Worm (Caenorhabditis elegans) whole organism, dauer: Measurements from ENCODE around the gene srj-40.

ENCODE experiments used
- unc-62 ChIP-seq: sonication (generic microtip); optimal IDR thresholded peaks from 2 replicates; lab custom pipeline; 2017; ENCODE audit warnings: missing biosample characterization, missing genetic modification reagents, missing genetic modification characterization

Gene srj-40

DNA sequence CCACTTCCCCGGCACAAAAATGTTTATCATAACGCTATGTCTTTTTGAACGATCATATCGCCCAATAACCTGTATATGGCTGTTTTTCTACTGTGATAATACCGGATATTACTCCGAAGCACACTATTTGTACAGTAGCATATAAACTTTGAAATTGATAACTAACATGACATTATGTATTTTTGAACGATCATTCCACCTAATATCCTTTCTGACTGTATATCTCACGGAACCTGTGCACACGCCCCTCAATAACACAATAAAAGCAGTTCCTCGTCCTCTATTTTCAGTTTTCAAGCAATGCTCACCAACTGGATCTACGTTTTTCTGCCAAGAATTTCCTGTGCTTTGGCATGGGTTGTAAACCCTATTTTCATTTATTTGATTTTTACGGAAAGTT, at the start of gene srj-40:
Gene srj-40, plus strand, starts transcription at position 301 of the 400 bp plus-strand sequence.
- TF ChIP-seq unc-62 (GFP tag; lab: Kevin White, UChicago) = no peak

ce11 chrV:4055025-4055424, 46.6 kb upstream of the srj-40 start, which contains the start of gene djr-1.2:
TSS of gene djr-1.2 (minus strand) at chrV:4055125.
- TF ChIP-seq unc-62 (GFP tag; lab: Kevin White, UChicago) = no peak

DNA sequence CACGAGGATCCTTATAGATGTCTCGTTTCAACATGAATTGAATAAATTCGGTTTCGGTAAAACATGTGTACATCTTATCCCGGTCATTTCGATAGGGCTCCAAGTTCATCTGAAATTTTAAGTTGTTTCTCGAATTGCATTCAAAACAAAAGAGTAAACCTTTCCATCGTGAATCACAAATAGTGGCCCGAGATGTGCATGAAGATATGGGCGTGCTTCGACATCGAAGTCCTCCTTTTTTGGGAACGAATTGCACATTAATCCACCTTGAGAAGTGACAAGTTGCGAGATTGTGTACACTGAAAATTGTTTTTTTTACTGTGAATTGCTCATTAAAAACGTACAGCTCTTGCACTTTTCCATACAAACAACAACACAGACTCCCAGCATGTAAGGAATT, 45.5 kb upstream of the srj-40 start:
- no peak for TF ChIP-seq unc-62 (GFP tag; lab: Kevin White, UChicago)

- no peak for TF ChIP-seq unc-62 (GFP tag; lab: Kevin White, UChicago)
Measured at ce11 chrV:4073455-4073854, 28.2 kb upstream of the srj-40 start, which contains the start of gene otpl-2. TSS of gene otpl-2 (plus strand) at chrV:4073755.

DNA sequence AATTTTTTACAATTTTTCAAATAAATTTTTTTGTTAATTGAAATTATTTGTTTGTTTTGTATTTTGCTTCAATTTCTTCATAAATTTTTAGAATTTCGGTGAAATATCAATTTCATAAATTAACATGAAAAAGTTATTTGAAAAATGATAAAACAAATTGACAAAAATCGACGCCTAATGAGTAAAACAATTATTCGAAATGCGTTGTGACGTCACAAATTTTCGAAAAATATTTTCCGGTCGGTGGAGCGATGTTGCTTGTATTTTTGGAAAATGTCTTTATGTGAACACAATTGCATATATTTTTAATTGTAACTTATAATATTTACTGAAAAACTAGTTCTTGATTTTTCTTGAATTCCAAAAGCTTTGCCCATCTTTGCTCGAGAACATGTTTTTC, 21.1 kb upstream of the srj-40 start:
- no peak for TF ChIP-seq unc-62 (GFP tag; lab: Kevin White, UChicago)

- TF ChIP-seq unc-62 (GFP tag; lab: Kevin White, UChicago) = no peak
Measured at ce11 chrV:4081283-4081682, 20.4 kb upstream of the srj-40 start, which contains the start of gene srh-211. TSS of gene srh-211 (minus strand) at chrV:4081383.

- TF ChIP-seq unc-62 (GFP tag; lab: Kevin White, UChicago) = no peak
Measured at ce11 chrV:4082952-4083351, 18.7 kb upstream of the srj-40 start, which contains the start of gene F38H12.5. TSS of gene F38H12.5 (minus strand) at chrV:4083052.

- no peak for TF ChIP-seq unc-62 (GFP tag; lab: Kevin White, UChicago)
Measured at ce11 chrV:4094740-4095139, 6.9 kb upstream of the srj-40 start, which contains the start of gene nhr-181. TSS of gene nhr-181 (plus strand) at chrV:4095040.

ce11 chrV:4104298-4104697, 2.6 kb downstream of the srj-40 start, which contains the start of gene srj-39:
TSS of gene srj-39 (plus strand) at chrV:4104598.
- TF ChIP-seq unc-62 (GFP tag; lab: Kevin White, UChicago) = no peak

ce11 chrV:4106688-4107087, 5.0 kb downstream of the srj-40 start:
- TF ChIP-seq unc-62 (GFP tag; lab: Kevin White, UChicago) = no peak

DNA sequence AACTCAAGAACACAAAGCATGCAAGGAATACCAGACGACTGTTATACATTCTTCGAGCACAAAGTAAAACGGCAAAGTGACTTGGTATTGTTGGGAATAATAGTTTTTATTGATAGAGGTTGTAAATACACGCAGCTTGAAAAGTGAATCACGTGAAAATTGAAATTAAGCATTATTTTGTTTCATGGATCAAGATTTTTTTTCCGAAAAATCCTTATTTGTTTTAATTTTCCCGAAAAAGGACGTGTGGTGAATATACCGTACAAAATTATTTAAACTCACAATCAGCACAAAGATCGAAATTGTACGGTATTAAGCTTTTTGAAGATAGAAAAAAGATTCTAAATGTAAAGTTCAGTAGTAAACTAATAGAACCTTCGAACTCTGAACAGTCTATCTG, 8.2 kb downstream of the srj-40 start, which contains the start of gene clc-18:
Gene clc-18, minus strand, starts transcription at position 101 of the 400 bp plus-strand sequence.
- no peak for TF ChIP-seq unc-62 (GFP tag; lab: Kevin White, UChicago)

DNA sequence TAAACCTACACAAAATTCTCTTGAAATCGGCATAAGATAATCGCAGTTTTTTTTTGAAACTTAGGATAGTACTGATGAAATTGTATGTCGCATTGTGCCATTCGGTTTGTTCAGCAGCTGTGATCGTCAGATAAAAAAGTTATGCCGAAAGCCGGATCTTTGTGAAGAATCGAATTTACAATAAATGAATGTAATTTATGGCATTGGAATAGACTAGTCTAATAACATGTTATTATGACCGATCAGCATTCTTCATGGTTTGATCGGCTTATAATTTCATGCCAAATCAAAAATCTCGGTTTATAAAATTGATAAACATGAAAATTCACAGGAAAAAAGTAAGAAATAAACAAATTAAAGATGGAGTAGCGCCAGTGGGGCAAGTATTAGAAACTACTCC, 10.8 kb downstream of the srj-40 start, which contains the start of gene srw-134:
Gene srw-134, minus strand, starts transcription at position 101 of the 400 bp plus-strand sequence.
- TF ChIP-seq unc-62 (GFP tag; lab: Kevin White, UChicago) = no peak

DNA sequence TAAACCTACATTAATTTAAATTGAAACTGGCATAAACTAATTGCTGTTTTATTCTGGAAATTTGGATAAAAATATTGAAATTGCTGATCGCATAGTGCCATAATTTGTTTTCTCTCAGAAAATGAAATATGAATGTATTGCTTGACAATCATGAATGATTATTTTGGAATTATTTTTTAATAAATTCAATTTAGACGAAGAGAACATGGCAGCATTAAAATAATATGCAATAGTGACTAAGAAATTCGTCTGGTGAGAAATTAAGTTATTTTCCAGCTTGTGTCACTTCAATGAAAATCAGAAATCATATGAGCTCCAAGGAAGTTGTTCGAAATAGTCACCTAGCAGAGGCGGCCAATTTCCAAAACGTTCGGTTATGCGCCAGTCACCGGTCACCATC, 13.0 kb downstream of the srj-40 start, which contains the start of gene srw-133:
Gene srw-133, minus strand, starts transcription at position 101 of the 400 bp plus-strand sequence.
- TF ChIP-seq unc-62 (GFP tag; lab: Kevin White, UChicago) = no peak

ce11 chrV:4116071-4116470, 14.4 kb downstream of the srj-40 start, which contains the start of gene T05B4.8:
TSS of gene T05B4.8 (minus strand) at chrV:4116171.
- TF ChIP-seq unc-62 (GFP tag; lab: Kevin White, UChicago) = no peak

ce11 chrV:4118332-4118731, 16.7 kb downstream of the srj-40 start, which contains the start of gene T05B4.9:
TSS of gene T05B4.9 (minus strand) at chrV:4118432.
- no peak for TF ChIP-seq unc-62 (GFP tag; lab: Kevin White, UChicago)

DNA sequence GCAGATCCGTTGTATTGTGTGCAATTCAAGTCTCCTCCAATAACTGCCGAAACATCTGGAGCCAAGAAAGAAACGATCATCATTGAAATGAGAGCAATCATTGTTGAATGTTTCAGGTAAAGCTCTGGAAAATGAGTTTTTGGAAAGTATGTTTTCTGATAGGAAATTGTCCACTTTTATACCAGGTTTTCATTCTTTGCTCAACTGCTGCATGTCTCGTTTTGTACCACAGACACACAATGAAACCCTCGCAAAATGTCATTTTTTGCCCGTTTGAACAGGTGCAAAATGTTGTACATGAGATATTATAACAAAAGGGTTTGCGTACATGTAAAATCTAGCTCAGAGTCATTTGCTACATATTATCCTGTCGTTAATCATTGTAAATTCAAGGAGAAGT, 19.0 kb downstream of the srj-40 start, which contains the start of gene T05B4.10:
Gene T05B4.10, minus strand, starts transcription at position 101 of the 400 bp plus-strand sequence.
- no peak for TF ChIP-seq unc-62 (GFP tag; lab: Kevin White, UChicago)

DNA sequence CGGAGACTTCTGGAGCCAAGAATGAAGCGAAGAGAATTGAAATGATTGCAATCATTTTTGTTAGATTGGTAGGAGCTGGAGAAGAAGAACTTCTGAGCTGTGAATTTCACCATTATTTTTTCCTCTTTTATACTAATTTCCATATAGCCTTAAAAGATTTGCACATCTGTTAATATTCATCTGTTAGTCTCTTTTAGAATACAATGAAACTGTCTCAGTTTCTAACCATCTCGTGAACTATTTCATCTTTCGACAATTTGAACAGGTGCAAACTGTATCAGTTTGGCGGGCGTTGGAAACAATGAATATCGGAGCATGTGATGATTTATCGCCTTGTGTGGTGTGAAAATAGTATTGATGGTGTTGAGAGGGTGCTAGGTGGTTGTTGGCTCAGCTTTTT, 20.7 kb downstream of the srj-40 start, which contains the start of gene phat-5:
Gene phat-5, minus strand, starts transcription at position 101 of the 400 bp plus-strand sequence.
- TF ChIP-seq unc-62 (GFP tag; lab: Kevin White, UChicago) = no peak
